Fruit fly (Drosophila melanogaster) S2 (cell line): ENCODE data around the gene RpS9.

Source experiments
- CG8478 ChIP-seq: fragments of >200 bp; optimal IDR thresholded peaks from 2 replicates; lab custom pipeline; 2018
- CTCF ChIP-seq, 2 experiments: fragments of >200 bp; optimal IDR thresholded peaks; 2 replicates each; lab custom pipeline; 2018

DNA sequence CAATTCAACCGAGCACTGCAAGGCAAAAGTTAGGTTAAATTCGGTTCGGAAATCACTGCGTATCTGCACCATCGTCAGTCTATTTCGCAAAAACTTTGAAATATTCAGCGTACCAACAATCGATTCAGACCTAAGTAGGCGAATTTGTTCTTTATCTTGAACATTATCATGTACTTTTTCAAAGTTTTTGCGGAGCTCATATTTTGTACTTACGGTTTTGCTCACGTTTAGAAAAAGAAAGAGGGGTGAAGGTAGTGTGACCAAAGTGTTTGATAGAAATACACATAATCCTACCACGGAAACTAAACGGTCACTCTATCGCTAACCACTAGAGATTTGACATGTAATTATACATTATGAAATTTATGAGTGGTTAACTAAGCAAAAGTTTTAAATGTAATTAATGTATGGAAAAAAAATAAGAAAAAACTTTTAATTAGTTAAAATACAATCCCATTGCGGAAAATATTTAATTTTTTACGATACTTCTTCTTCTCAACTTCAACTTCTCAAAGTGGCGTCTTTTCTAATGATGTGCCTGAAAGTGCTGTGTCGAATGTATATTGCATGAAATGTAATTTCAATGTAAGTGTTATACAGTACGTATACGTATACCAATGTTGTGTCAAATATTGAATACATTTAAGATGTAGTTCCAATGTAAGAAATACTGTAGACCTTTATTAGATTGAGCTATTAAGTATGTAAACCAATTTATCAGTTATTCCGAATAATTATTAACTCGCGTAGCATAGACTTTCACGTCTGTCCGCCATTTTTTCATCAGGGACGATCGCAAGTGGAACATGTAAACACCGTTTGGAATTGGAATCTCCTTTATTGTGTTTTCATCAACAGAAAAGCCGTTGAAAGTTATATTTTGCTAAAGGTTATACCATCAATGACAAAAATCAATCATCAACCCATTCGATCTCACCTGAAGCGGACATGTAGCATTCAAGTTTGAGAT is at the start of gene RpS9:
- TF ChIP-seq CG8478 (lab: Kevin White, UChicago): no peak
- TF ChIP-seq CTCF (optimal IDR thresholded peaks at IDR 0.05; lab: Kevin White, UChicago): peak; percentile 50 to 64
